Worm (Caenorhabditis elegans) whole organism, young adult: ENCODE results near the gene sgnh-1.

Experiments
- B0019.2 ChIP-seq: fragments of 200-800 bp; sonication (Bioruptor generic); conservative IDR thresholded peaks from 2 replicates; pipeline ENCODE4 v1.3.6; 2022; ENCODE audit warnings: missing genetic modification reagents, missing genetic modification characterization, missing compliant biosample characterization
- C06A6.2 ChIP-seq: fragments of 200-800 bp; sonication (Bioruptor generic); conservative IDR thresholded peaks from 2 replicates; pipeline ENCODE4 v1.3.6; 2022; ENCODE audit warnings: missing genetic modification characterization, missing compliant biosample characterization
- F22D6.2 ChIP-seq: sonication (generic microtip); optimal IDR thresholded peaks from 2 replicates; lab custom pipeline; 2016; ENCODE audit warnings: mild to moderate bottlenecking, missing genetic modification characterization, missing compliant biosample characterization
- F37B4.10 ChIP-seq: fragments of 200-800 bp; sonication (Bioruptor generic); IDR thresholded peaks from 2 replicates; pipeline ENCODE4 v1.3.6; 2022; ENCODE audit warnings: missing genetic modification characterization, missing compliant biosample characterization
- F39B2.1 ChIP-seq: fragments of 200-800 bp; sonication (Bioruptor generic); IDR thresholded peaks from 2 replicates; pipeline ENCODE4 v1.3.6; 2022; ENCODE audit warnings: missing genetic modification reagents, missing genetic modification characterization, missing compliant biosample characterization
- K12H6.12 ChIP-seq: fragments of 200-800 bp; sonication (Bioruptor generic); optimal IDR thresholded peaks from 2 replicates; lab custom pipeline; 2018; ENCODE audit warnings: mild to moderate bottlenecking, missing genetic modification characterization, missing compliant biosample characterization
- Y67H2A.10 ChIP-seq: fragments of 200-800 bp; sonication (Bioruptor generic); conservative IDR thresholded peaks from 2 replicates; pipeline ENCODE4 v1.3.6; 2022; ENCODE audit warnings: missing genetic modification reagents, missing genetic modification characterization, missing compliant biosample characterization
- Y79H2A.3 ChIP-seq: fragments of 200-800 bp; sonication (Bioruptor generic); conservative IDR thresholded peaks from 2 replicates; pipeline ENCODE4 v1.3.6; 2022; ENCODE audit warnings: missing genetic modification reagents, missing genetic modification characterization, missing compliant biosample characterization
- ama-1 ChIP-seq, 3 experiments: fragments of 150-350 bp in 1 of 3; sonication (generic microtip) in 2 of 3; optimal IDR thresholded peaks; 2 replicates each; lab custom pipeline; 2014 to 2018; ENCODE audit warnings: missing biosample characterization in 2 of 3, missing genetic modification characterization in 2 of 3, missing genetic modification reagents in 2 of 3
- atf-7 ChIP-seq: sonication (generic microtip); optimal IDR thresholded peaks from 2 replicates; lab custom pipeline; 2017; ENCODE audit warnings: mild to moderate bottlenecking, missing genetic modification characterization, missing compliant biosample characterization
- cebp-1 ChIP-seq, 2 experiments: fragments of 200-800 bp in 1 of 2; sonication (Bioruptor generic) in 1 of 2; sonication (generic microtip) in 1 of 2; IDR thresholded peaks in 1 of 2; optimal IDR thresholded peaks in 1 of 2; 2 replicates each; pipeline versions ENCODE4 v1.3.6 to Lab custom; 2017 to 2022; ENCODE audit warnings: missing compliant biosample characterization in 2 of 2, missing genetic modification characterization in 2 of 2, mild to moderate bottlenecking in 1 of 2, missing genetic modification reagents in 1 of 2, moderate library complexity in 1 of 2
- ceh-40 ChIP-seq: fragments of 200-800 bp; sonication (Bioruptor generic); IDR thresholded peaks from 2 replicates; pipeline ENCODE4 v1.3.6; 2022; ENCODE audit warnings: missing genetic modification characterization, missing compliant biosample characterization
- ceh-58 ChIP-seq: fragments of 200-800 bp; sonication (Bioruptor generic); IDR thresholded peaks from 2 replicates; pipeline ENCODE4 v1.3.6; 2022; ENCODE audit warnings: missing genetic modification characterization, missing compliant biosample characterization
- ceh-79 ChIP-seq: sonication (generic microtip); optimal IDR thresholded peaks from 2 replicates; lab custom pipeline; 2017; ENCODE audit warnings: mild to moderate bottlenecking, missing genetic modification characterization, missing compliant biosample characterization
- ceh-91 ChIP-seq: fragments of 200-800 bp; sonication (Bioruptor generic); IDR thresholded peaks from 2 replicates; pipeline ENCODE4 v1.3.6; 2022; ENCODE audit warnings: missing genetic modification reagents, missing genetic modification characterization, missing compliant biosample characterization
- dpl-1 ChIP-seq: fragments of 150-350 bp; optimal IDR thresholded peaks from 2 replicates; lab custom pipeline; 2014; ENCODE audit warnings: missing biosample characterization, missing genetic modification reagents, missing genetic modification characterization
- efl-1 ChIP-seq: fragments of 150-350 bp; optimal IDR thresholded peaks from 2 replicates; lab custom pipeline; 2014; ENCODE audit warnings: missing biosample characterization, missing genetic modification reagents, missing genetic modification characterization
- egl-44 ChIP-seq: fragments of 200-800 bp; sonication (Bioruptor generic); IDR thresholded peaks from 2 replicates; pipeline ENCODE4 v1.3.6; 2022; ENCODE audit warnings: missing genetic modification reagents, missing genetic modification characterization, missing compliant biosample characterization
- ets-4 ChIP-seq: fragments of 200-800 bp; sonication (Bioruptor generic); optimal IDR thresholded peaks from 2 replicates; lab custom pipeline; 2018; ENCODE audit warnings: mild to moderate bottlenecking, missing genetic modification characterization, missing compliant biosample characterization
- fkh-3 ChIP-seq: sonication (generic microtip); optimal IDR thresholded peaks from 2 replicates; lab custom pipeline; 2016; ENCODE audit warnings: mild to moderate bottlenecking, missing genetic modification characterization, missing compliant biosample characterization
- him-1 ChIP-seq: sonication (generic microtip); optimal IDR thresholded peaks from 2 replicates; lab custom pipeline; 2016; ENCODE audit warnings: missing genotype, missing genetic modification reagents, missing genetic modification characterization, missing compliant biosample characterization
- hlh-12 ChIP-seq: sonication (generic microtip); optimal IDR thresholded peaks from 2 replicates; lab custom pipeline; 2016; ENCODE audit warnings: missing genetic modification characterization, missing compliant biosample characterization
- hmg-20 ChIP-seq: fragments of 200-800 bp; sonication (Bioruptor generic); IDR thresholded peaks from 2 replicates; pipeline ENCODE4 v1.3.6; 2022; ENCODE audit warnings: missing genetic modification reagents, missing genetic modification characterization, missing compliant biosample characterization
- lag-1 ChIP-seq: fragments of 200-800 bp; sonication (Bioruptor generic); IDR thresholded peaks from 2 replicates; pipeline ENCODE4 v1.3.6; 2022; ENCODE audit warnings: missing genetic modification reagents, missing genetic modification characterization, missing compliant biosample characterization
- lin-26 ChIP-seq: fragments of 200-800 bp; sonication (Bioruptor generic); IDR thresholded peaks from 2 replicates; pipeline ENCODE4 v1.3.6; 2022; ENCODE audit warnings: missing genetic modification reagents, missing genetic modification characterization, missing compliant biosample characterization
- lsy-27 ChIP-seq: sonication (generic microtip); optimal IDR thresholded peaks from 2 replicates; lab custom pipeline; 2017; ENCODE audit warnings: missing genetic modification characterization, mild to moderate bottlenecking, missing compliant biosample characterization, antibody characterized with exemption, missing genotype, borderline replicate concordance; ENCODE audit not compliant: insufficient read depth
- madf-10 ChIP-seq: sonication (generic microtip); optimal IDR thresholded peaks from 2 replicates; lab custom pipeline; 2016; ENCODE audit warnings: mild to moderate bottlenecking, missing genetic modification characterization, missing compliant biosample characterization
- mcd-1 ChIP-seq: fragments of 200-800 bp; sonication (Bioruptor generic); IDR thresholded peaks from 2 replicates; pipeline ENCODE4 v1.3.6; 2022; ENCODE audit warnings: missing genetic modification reagents, missing genetic modification characterization, missing compliant biosample characterization
- mel-28 ChIP-seq: sonication (generic microtip); optimal IDR thresholded peaks from 2 replicates; lab custom pipeline; 2016; ENCODE audit warnings: borderline replicate concordance, mild to moderate bottlenecking, missing genetic modification characterization, missing compliant biosample characterization
- mes-4 ChIP-seq: sonication (generic microtip); optimal IDR thresholded peaks from 2 replicates; lab custom pipeline; 2016; ENCODE audit warnings: missing genotype, missing genetic modification characterization, missing compliant biosample characterization
- mxl-1 ChIP-seq: sonication (generic microtip); optimal IDR thresholded peaks from 2 replicates; lab custom pipeline; 2016; ENCODE audit warnings: missing genetic modification characterization, missing compliant biosample characterization
- nfyb-1 ChIP-seq: fragments of 200-800 bp; sonication (Bioruptor generic); IDR thresholded peaks from 2 replicates; pipeline ENCODE4 v1.3.6; 2022; ENCODE audit warnings: missing genetic modification reagents, missing genetic modification characterization, missing compliant biosample characterization
- nhr-120 ChIP-seq: fragments of 200-800 bp; sonication (Bioruptor generic); IDR thresholded peaks from 2 replicates; pipeline ENCODE4 v1.3.6; 2022; ENCODE audit warnings: missing genetic modification characterization, missing compliant biosample characterization
- nhr-179 ChIP-seq: sonication (generic microtip); optimal IDR thresholded peaks from 2 replicates; lab custom pipeline; 2016; ENCODE audit warnings: mild to moderate bottlenecking, missing genetic modification characterization, missing compliant biosample characterization
- nhr-80 ChIP-seq: sonication (generic microtip); optimal IDR thresholded peaks from 2 replicates; lab custom pipeline; 2016; ENCODE audit warnings: missing genetic modification characterization, missing compliant biosample characterization
- nhr-90 ChIP-seq: sonication (generic microtip); optimal IDR thresholded peaks from 2 replicates; lab custom pipeline; 2016; ENCODE audit warnings: missing genotype, mild to moderate bottlenecking, missing genetic modification characterization, missing compliant biosample characterization
- pbrm-1 ChIP-seq: fragments of 200-800 bp; sonication (Bioruptor generic); IDR thresholded peaks from 2 replicates; pipeline ENCODE4 v1.3.6; 2022; ENCODE audit warnings: missing genetic modification reagents, missing genetic modification characterization, missing compliant biosample characterization
- rcor-1 ChIP-seq: fragments of 200-800 bp; sonication (Bioruptor generic); IDR thresholded peaks from 2 replicates; pipeline ENCODE4 v1.3.6; 2022; ENCODE audit warnings: missing genetic modification reagents, missing genetic modification characterization, missing compliant biosample characterization
- repo-1 ChIP-seq: sonication (generic microtip); optimal IDR thresholded peaks from 2 replicates; lab custom pipeline; 2017; ENCODE audit warnings: mild to moderate bottlenecking, missing genetic modification characterization, missing compliant biosample characterization
- rpc-1 ChIP-seq, 2 experiments: fragments of 150-350 bp in 1 of 2; sonication (generic microtip) in 1 of 2; optimal IDR thresholded peaks; 2 replicates each; lab custom pipeline; 2014 to 2018; ENCODE audit warnings: missing biosample characterization in 1 of 2, missing genetic modification characterization in 1 of 2, missing genetic modification reagents in 1 of 2, missing genotype in 1 of 2
- snpc-1.3 ChIP-seq: sonication (generic microtip); optimal IDR thresholded peaks from 2 replicates; lab custom pipeline; 2017; ENCODE audit warnings: missing genetic modification characterization, mild to moderate bottlenecking, missing compliant biosample characterization, antibody characterized with exemption, moderate library complexity, missing genotype, missing genetic modification reagents; ENCODE audit not compliant: insufficient read depth
- tbx-9 ChIP-seq: sonication (generic microtip); optimal IDR thresholded peaks from 2 replicates; lab custom pipeline; 2016; ENCODE audit warnings: borderline replicate concordance, missing genetic modification characterization, inconsistent platforms, missing compliant biosample characterization
- unc-130 ChIP-seq: sonication (generic microtip); optimal IDR thresholded peaks from 2 replicates; lab custom pipeline; 2016; ENCODE audit warnings: missing genetic modification reagents, missing genetic modification characterization, missing compliant biosample characterization
- zfh-2 ChIP-seq: fragments of 200-800 bp; sonication (Bioruptor generic); conservative IDR thresholded peaks from 2 replicates; pipeline ENCODE4 v1.3.6; 2022; ENCODE audit warnings: missing genetic modification reagents, missing genetic modification characterization, missing compliant biosample characterization
- ztf-18 ChIP-seq: sonication (generic microtip); optimal IDR thresholded peaks from 2 replicates; lab custom pipeline; 2016; ENCODE audit warnings: missing genotype, mild to moderate bottlenecking, missing genetic modification characterization, missing compliant biosample characterization
- ztf-22 ChIP-seq: fragments of 200-800 bp; sonication (Bioruptor generic); optimal IDR thresholded peaks from 2 replicates; lab custom pipeline; 2018; ENCODE audit warnings: mild to moderate bottlenecking, missing genetic modification characterization, moderate library complexity, missing compliant biosample characterization
- ztf-25 ChIP-seq: fragments of 200-800 bp; sonication (Bioruptor generic); IDR thresholded peaks from 2 replicates; pipeline ENCODE4 v1.3.6; 2022; ENCODE audit warnings: missing genetic modification reagents, missing genetic modification characterization, missing compliant biosample characterization
- ztf-3 ChIP-seq: fragments of 200-800 bp; sonication (Bioruptor generic); optimal IDR thresholded peaks from 2 replicates; lab custom pipeline; 2018; ENCODE audit warnings: mild to moderate bottlenecking, missing genetic modification characterization, missing compliant biosample characterization

sgnh-1 gene

DNA sequence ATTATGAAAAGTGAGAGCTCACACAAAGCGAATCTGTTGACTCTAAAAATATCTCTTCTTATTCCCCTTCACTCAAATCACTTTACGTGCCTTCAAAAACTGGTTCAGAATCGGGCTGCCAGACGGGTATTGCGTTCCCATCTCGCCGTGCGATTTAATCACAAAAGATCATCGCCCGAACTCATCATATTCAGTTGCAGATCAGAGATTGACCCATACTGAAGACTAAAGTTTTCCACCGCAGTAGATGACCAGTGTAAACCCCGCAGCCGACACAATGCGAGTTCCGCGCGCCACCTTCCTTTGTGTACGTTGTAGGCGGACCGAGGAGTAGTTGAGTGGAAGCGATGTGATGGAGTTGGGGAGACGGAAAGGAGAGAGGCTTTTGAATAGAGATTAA lies 9.1 kb upstream of the sgnh-1 start (continued):
- TF ChIP-seq snpc-1.3 (tag; lab: Kevin White, UChicago) (peak; percentile 97), atf-7 (tag; lab: Kevin White, UChicago) (no peak), ztf-3 (GFP tag; lab: Kevin White, UChicago) (no peak), pbrm-1 (peak; percentile 97), ztf-25 (GFP tag; lab: Robert Waterston, UW) (no peak), F22D6.2 (no peak), repo-1 (tag; lab: Kevin White, UChicago) (no peak), efl-1 (GFP tag; lab: Kevin White, UChicago) (no peak), lag-1 (GFP tag; lab: Robert Waterston, UW) (no peak), Y79H2A.3 (GFP tag; lab: Robert Waterston, UW) (no peak), ceh-79 (tag; lab: Kevin White, UChicago) (no peak), mel-28 (tag; lab: Kevin White, UChicago) (no peak), mes-4 (tag; lab: Kevin White, UChicago) (peak; percentile 28), ets-4 (GFP tag; lab: Kevin White, UChicago) (no peak), C06A6.2 (GFP tag; lab: Robert Waterston, UW) (no peak), cebp-1 (GFP tag; IDR thresholded peaks at IDR 0.05; lab: Robert Waterston, UW) (no peak), cebp-1 (tag; optimal IDR thresholded peaks at IDR 0.05; lab: Kevin White, UChicago) (no peak), rcor-1 (GFP tag; lab: Robert Waterston, UW) (peak; percentile 96), ceh-91 (GFP tag; lab: Robert Waterston, UW) (0 out of 2 replicates have a peak, but pooled peaks have one; percentile 16), nfyb-1 (GFP tag; lab: Robert Waterston, UW) (no peak), ztf-18 (tag; lab: Kevin White, UChicago) (peak; percentile 46), lsy-27 (peak; percentile 77), Y67H2A.10 (GFP tag; lab: Robert Waterston, UW) (no peak), tbx-9 (tag; lab: Kevin White, UChicago) (no peak), ceh-58 (GFP tag; lab: Robert Waterston, UW) (no peak), hlh-12 (tag; lab: Kevin White, UChicago) (no peak), dpl-1 (no peak), B0019.2 (GFP tag; lab: Robert Waterston, UW) (no peak), mxl-1 (tag; lab: Kevin White, UChicago) (peak; percentile 13), fkh-3 (tag; lab: Kevin White, UChicago) (no peak), zfh-2 (GFP tag; lab: Robert Waterston, UW) (no peak), nhr-179 (tag; lab: Kevin White, UChicago) (no peak), nhr-80 (tag; lab: Kevin White, UChicago) (no peak), K12H6.12 (no peak), ama-1 (optimal IDR thresholded peaks at IDR 0.05; lab: Kevin White, UChicago) (peak; percentile 48), ama-1 (GFP tag; optimal IDR thresholded peaks at IDR 0.05; lab: Kevin White, UChicago) (no peak), hmg-20 (no peak; the same call in 1 of the 2 replicates), ceh-40 (GFP tag; lab: Robert Waterston, UW) (no peak), F37B4.10 (GFP tag; lab: Robert Waterston, UW) (no peak), rpc-1 (optimal IDR thresholded peaks at IDR 0.05; lab: Kevin White, UChicago) (no peak), rpc-1 (tag; optimal IDR thresholded peaks at IDR 0.05; lab: Kevin White, UChicago) (peak; percentile 25), nhr-90 (tag; lab: Kevin White, UChicago) (no peak), nhr-120 (GFP tag; lab: Robert Waterston, UW) (no peak), madf-10 (tag; lab: Kevin White, UChicago) (no peak), ztf-22 (GFP tag; lab: Kevin White, UChicago) (no peak), F39B2.1 (no peak; the same call in 1 of the 2 replicates), egl-44 (0 out of 2 replicates have a peak, but pooled peaks have one; percentile 12), him-1 (tag; lab: Kevin White, UChicago) (peak; percentile 92), mcd-1 (GFP tag; lab: Robert Waterston, UW) (peak; percentile 78), unc-130 (peak; percentile 23), lin-26 (peak; percentile 40; the same call in 1 of the 2 replicates)
